Fruit fly (Drosophila melanogaster): ENCODE data around the gene ab.

Gene ab

DNA sequence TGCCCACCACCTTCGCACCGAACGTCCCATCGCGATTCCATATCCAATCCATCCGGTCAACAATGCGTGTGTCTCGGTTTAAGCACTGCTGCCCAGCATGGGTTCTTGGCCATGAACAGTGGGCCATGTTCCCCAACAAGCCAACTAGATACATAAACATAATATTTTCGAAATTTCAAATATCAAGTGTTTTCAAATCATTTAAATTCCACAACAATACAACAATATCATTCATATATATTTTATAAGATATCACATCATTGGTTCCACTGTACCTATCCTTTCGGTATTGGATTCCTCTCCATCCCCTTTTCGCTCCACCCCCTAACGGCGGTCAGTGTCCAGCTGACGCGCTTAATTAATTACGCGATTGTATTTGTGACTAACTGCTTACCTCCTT is 11.6 kb downstream of the ab start:
- no peak for TF ChIP-seq CG17801 (GFP tag; optimal IDR thresholded peaks at IDR 0.05; ENCODE audit: partially characterized antibody)

DNA sequence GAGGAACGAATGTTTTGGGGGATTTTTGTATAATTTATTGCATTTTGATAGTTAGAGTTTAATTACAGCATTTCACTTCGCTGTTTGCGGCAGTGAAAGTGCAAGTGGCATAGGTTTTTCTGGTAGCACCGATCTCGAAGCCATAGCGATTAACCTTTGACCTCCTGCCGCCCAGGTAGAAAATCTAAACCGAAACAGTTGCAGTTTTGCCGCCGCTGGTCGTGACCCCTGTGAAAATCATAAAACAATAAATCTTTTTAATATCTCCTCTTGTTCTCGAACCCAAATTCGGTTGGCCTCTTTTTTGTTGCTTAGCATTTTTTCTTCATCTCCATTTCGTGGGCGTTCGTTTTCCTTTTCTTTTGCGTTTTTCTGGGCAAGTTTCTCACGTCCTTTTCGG is 14.0 kb downstream of the ab start:
- no peak for TF ChIP-seq CG17801 (GFP tag; optimal IDR thresholded peaks at IDR 0.05; ENCODE audit: partially characterized antibody)

DNA sequence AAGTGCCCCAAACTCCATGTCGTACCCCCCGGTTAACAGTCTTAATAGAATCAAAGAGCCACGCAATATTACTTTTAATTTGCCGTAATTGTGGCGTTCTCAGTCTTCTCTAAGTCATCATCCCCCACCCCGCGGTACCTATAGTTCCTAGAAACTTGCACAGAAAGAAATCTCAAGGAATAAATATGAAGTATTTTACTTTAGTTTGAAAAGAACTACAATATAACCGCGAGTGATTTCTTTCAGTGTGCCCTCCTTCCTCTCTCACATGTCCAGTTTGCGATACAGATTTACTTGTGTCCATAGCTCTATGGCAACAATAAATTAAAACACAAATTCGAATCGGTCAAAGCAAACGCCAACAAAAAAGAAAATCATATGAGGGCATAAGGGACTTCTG is 15.6 kb downstream of the ab start:
- no peak for TF ChIP-seq CG17801 (GFP tag; optimal IDR thresholded peaks at IDR 0.05; ENCODE audit: partially characterized antibody)

DNA sequence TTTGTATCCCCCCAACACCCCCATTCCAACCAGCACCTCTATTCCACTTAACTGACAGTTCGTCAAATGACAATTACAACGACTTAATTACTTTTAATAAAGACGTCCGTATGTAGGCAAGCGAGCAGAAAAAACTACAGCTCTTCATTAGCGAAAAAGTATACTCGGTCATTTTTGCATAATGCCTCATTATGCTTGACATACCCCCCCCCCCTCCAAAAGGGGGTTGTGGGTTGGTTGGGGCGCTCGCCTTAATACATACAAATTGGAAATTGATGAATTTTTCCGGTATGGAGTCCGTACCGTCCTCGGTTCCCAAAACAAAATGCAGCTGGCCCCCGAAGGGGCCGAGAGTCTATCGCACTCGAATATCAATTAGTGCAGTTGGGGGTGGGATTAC is 16.8 kb downstream of the ab start:
- no peak for TF ChIP-seq CG17801 (GFP tag; optimal IDR thresholded peaks at IDR 0.05; ENCODE audit: partially characterized antibody)

DNA sequence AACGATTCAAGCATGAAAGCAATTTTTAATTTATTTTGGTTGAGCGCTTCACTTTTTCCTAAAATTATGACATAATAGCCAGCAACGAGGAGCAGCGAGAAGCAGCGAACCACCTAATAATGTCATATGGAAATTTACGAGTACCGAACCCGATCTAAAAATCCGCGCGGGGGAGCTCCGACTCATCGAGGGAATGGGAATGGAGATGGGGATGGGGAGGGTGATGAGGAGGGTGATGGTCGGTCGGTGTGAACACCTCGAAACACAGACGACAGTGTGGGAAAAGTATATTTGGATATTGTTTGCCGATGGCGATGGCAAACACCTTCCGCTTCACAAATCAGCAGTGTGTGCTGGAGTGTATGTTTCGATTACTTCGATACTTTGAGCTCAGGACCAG is 17.6 kb downstream of the ab start:
- no peak for TF ChIP-seq CG17801 (GFP tag; optimal IDR thresholded peaks at IDR 0.05; ENCODE audit: partially characterized antibody)

DNA sequence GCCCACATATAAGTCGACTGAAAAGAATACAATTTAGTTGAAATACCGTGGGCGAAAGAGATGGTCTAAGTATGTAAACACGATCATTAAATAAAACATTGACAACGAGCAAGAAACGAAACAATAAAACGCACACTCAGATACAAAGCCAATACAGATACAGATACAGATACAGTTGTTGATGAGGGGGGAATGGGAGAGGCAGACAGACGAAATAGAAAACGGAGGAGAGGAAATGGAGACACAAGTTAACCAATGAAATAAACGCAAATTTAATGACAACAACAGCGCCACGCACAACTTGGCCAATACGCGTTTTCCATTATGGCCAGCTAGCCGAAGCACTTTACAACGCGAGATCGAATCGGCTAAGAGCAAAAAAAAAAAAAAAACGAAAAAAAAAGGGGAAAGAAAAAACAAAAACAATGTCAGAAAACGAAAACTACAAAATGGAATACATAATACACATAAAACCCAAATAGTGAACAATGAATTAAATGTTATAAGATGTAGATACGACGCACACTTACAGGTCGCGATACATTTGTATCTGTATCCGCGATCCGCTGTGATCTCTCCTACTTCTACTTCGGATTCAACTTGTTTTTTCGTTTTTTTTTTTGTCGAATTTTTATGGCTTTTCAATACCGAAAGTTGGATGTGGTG is 18.6 kb downstream of the ab start:
- TF ChIP-seq CG17801 (GFP tag; optimal IDR thresholded peaks at IDR 0.05; ENCODE audit: partially characterized antibody) = no peak

DNA sequence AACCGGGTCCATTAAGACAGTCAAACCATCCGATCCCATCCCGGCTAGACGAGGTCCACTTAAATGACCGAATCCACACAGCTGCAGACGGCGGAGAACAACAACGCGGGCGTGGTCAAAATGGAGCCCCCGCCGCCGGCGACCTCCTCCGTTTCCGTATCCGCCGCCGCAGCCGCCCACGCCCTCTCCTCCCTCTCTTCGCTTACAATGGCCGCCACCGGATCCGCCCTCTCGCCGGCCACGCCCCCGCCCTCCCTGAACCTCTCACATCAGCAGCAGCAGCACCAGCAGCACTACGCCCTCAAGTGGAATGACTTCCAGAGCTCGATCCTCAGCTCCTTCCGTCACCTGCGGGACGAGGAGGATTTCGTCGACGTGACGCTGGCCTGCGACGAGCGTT is 25.1 kb downstream of the ab start:
- TF ChIP-seq CG17801 (GFP tag; optimal IDR thresholded peaks at IDR 0.05; ENCODE audit: partially characterized antibody) = no peak

DNA sequence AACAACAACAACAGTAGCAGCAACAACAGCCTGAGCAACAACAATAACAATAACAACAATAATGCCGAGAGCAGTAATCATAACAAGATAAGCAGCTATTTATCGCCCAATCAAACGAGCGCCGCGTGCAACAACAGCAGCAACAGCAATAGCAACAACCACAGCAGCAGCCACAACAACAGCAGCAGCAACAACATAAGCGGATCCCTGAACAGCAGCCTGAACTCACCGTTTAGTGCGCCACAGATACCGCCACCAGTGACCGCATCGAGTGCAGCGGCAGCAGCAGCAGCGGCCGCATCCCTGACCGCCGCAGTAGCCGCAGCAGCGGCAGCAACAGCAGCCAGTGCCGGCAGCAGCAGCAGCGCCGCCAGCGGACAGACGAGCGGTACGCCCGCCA is 25.9 kb downstream of the ab start:
- no peak for TF ChIP-seq CG17801 (GFP tag; optimal IDR thresholded peaks at IDR 0.05; ENCODE audit: partially characterized antibody)

DNA sequence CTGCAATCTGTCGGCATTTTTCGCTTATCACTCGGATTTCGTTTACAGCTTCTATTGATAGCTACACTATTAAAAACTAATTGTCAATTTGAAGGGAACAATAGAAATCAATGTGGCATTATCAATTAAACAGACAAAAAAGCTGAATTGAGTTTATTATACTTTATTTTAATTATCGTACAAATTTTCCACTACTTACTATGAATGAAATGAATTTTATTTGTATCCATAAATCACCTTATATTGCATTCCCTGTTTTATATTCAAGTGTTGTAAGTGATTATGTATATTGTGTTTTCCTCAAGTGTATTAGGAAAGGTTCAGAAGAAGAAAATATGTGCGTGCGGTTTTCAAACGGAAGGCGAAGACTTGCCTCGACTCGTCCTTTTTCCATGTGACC is 33.4 kb downstream of the ab start:
- no peak for TF ChIP-seq CG17801 (GFP tag; optimal IDR thresholded peaks at IDR 0.05; ENCODE audit: partially characterized antibody)

DNA sequence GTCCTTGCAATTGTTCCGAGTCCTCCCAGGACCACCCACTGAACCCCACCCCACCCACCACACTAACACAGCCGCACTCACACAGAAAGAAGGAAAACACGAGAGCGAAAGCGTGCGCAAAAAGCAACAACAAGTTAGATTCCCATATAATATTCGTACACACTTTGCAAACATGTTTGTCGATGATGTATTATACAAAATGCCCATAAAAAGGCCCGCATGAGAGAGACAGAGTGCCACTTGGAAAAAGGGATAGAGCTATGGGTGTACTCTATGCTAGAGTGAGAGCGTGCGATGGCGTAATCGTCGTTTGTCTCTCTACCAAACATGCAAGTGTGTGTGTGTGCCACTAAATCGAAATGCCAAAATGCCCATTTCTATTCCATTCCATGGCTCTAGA is 37.3 kb downstream of the ab start:
- TF ChIP-seq CG17801 (GFP tag; optimal IDR thresholded peaks at IDR 0.05; ENCODE audit: partially characterized antibody) = no peak

DNA sequence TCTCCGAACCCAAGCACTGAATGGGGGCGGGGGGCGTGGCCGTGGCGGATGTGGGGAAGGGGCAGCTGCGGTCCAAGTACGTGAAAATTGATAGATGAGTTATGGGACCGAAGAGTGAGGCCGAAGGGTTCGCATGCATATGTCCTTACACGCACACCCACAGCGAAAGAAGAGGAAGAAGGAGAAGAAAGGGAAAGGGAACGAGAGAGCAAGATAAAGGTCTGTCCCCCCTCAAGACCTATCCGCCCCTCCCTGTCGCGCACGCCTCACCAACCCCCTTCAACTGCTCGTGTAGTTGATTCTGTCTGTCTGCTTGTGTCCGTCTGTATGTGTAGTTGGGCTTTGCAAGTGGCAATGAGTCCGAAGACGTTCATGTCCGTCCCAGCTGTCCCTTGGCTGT is 38.9 kb downstream of the ab start:
- no peak for TF ChIP-seq CG17801 (GFP tag; optimal IDR thresholded peaks at IDR 0.05; ENCODE audit: partially characterized antibody)

DNA sequence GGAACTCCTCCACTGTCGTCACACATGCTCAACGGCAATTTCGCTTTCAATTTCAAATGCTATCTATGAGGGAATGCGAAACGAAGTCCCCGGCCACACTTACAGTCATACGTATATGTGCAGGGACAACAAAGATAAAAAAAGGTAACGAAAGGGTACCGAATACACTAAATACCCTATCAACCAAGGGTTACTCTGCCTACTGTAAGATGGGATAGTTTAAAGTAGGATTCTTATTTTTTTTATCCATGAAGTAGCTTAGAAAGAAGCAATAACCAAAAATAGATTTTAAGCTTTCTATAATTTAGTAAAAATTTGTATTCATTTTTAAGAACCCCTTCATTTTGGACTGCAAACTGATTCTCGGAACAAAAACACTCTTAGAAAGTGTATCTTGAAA is 40.7 kb downstream of the ab start:
- no peak for TF ChIP-seq CG17801 (GFP tag; optimal IDR thresholded peaks at IDR 0.05; ENCODE audit: partially characterized antibody)

DNA sequence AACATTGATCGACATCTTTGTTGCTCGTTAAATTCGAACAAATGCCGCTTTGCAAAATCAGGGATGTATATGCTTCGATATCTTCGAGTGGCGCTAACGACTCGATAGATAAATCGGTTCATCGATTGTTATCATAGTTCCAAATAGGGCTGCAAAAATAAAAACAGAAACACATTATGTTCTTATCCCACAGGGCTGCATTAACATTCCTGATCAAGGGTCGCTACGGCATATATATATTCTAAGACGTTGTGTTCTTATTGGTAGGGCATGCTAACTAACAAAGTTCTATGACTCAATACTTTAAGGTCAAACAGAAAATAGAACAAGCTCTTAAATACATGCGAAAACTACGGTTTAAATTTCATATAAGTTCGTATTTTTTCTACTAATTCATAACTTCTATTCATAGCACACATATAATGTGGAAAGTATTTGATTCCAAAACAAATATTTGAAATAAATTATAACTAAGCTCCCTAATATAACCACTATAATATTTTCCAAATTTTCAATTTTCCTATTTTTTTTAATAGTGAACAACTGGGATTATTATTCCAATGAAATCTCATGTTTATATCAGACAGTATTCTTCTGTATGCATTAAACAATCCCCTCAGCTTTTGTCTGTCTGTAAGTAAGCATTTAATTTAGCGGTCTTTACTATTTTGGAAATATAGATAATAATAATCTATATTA is 58.6 kb downstream of the ab start, which contains the start of gene cmet:
cmet (minus strand) TSS at position 70 of the 699 bp plus-strand sequence.
- no peak for TF ChIP-seq CG17801 (GFP tag; optimal IDR thresholded peaks at IDR 0.05; ENCODE audit: partially characterized antibody)

DNA sequence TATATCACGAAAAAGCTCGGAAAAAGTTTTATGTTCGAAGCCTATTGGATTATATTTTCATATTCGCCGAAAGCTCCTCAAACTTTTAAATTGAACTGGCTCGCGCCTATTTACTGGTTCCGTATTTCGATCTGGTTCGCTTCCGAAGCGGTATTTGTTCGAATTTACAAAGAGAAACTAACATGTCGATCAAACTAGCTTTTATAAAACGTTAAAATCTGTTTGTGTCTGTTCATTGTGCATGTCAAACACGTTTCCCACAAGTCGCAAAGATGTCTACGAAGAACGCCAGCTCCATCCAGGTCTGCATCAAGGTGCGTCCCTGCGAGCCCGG is 59.1 kb downstream of the ab start, which contains the start of gene cana:
cana (plus strand) TSS at position 149 of the 334 bp plus-strand sequence.
- no peak for TF ChIP-seq CG17801 (GFP tag; optimal IDR thresholded peaks at IDR 0.05; ENCODE audit: partially characterized antibody)

DNA sequence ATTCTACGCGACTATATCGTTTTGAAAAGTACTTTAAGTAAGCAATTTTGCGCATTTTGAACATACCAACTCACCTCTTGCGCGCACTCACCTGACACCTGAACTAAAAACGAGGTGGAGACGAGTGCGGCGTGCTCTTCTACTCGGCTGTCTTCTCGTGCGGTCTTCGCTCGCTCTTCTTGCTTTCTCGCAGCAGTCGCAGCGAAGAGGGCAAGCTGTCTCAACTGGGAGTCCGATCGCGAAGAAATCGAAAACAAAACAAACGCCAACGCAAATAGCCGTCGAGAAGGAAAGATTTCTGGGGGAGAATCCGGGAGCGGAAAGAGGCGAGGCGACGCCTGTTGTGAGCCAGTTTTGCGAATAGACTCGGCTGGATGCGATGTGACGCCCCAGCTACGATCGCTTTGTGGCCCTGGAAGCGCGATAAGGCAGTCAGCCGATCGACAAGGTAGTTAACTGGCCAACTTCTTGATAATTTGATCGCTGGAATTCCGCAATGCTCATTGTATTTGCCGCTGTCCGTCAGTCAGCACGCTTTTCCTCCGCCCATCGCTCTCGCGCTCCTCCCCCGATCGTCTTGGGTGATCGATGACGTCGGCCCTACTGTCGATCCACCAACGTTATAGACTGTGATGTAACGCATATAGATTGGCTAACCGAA is 61.3 kb downstream of the ab start:
- TF ChIP-seq CG17801 (GFP tag; optimal IDR thresholded peaks at IDR 0.05; ENCODE audit: partially characterized antibody) = peak; percentile 71

DNA sequence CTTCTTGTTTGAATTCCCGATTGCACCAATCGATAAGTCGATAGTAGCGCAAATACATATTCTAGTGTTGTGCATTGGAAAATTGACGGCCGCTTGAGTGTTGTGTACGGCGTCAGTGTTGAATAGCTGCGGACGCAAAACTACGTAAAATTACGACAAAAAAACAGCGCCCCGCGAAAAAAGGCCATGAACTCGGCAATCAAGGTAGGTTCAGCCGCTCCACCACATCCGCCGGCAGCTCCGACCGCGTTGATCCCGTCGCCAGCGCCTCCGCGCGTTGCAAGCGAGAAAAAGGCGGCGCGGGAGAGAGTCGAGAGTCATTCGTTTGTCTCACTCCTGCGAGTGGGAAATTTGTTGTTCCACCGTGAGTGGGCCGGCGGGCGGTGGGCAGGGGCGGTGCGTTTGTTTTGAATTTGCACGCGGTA is 67.5 kb downstream of the ab start, which contains the start of gene CG33695:
CG33695 (plus strand) TSS at position 95 of the 425 bp plus-strand sequence.
- peak; percentile 53 for TF ChIP-seq CG17801 (GFP tag; optimal IDR thresholded peaks at IDR 0.05; ENCODE audit: partially characterized antibody)
